Fruit fly (Drosophila melanogaster): ENCODE results near the gene CG31391.

CG31391 gene

dm6 chr3R:10681682-10681962, 23.3 kb downstream of the CG31391 start (continued):
- TF ChIP-seq rib (GFP tag; IDR thresholded peaks at IDR 0.05): peak; percentile 62; the same call in 1 of the 2 replicates
- TF ChIP-seq Abd-B (GFP tag; optimal IDR thresholded peaks at IDR 0.05): no peak
- no peak for TF ChIP-seq CG14710 (tag; optimal IDR thresholded peaks at IDR 0.05)
- peak; percentile 35 for TF ChIP-seq CG9932 (GFP tag; IDR thresholded peaks at IDR 0.05)
- peak; percentile 75 for TF ChIP-seq unpg (GFP tag; optimal IDR thresholded peaks at IDR 0.05)
- TF ChIP-seq ftz-f1 (GFP tag; optimal IDR thresholded peaks at IDR 0.05): no peak
- TF ChIP-seq CG4282 (GFP tag; optimal IDR thresholded peaks at IDR 0.05): no peak
- no peak for TF ChIP-seq Nf-YB (GFP tag; optimal IDR thresholded peaks at IDR 0.05)
- TF ChIP-seq al (GFP tag; IDR thresholded peaks at IDR 0.05): peak; percentile 42; the same call in 1 of the 2 replicates
- TF ChIP-seq CG10209 (GFP tag; optimal IDR thresholded peaks at IDR 0.05): no peak
- peak; percentile 56 for TF ChIP-seq sob (GFP tag; IDR thresholded peaks at IDR 0.05)
- peak; percentile 52 for TF ChIP-seq lmd (GFP tag; IDR thresholded peaks at IDR 0.05)
- no peak for TF ChIP-seq nom (GFP tag; optimal IDR thresholded peaks at IDR 0.05)
- TF ChIP-seq CG18764 (GFP tag; optimal IDR thresholded peaks at IDR 0.05): no peak
- TF ChIP-seq sr (GFP tag; IDR thresholded peaks at IDR 0.05): peak; percentile 75; the same call in 1 of the 3 replicates
- TF ChIP-seq CG6272 (GFP tag; IDR thresholded peaks at IDR 0.05): peak; percentile 32; the same call in 1 of the 2 replicates
- TF ChIP-seq CG14441 (GFP tag; IDR thresholded peaks at IDR 0.05): peak; percentile 74
- TF ChIP-seq CG2116 (GFP tag; optimal IDR thresholded peaks at IDR 0.05): no peak
- TF ChIP-seq Med (GFP tag): peak; percentile 74
- TF ChIP-seq yki (optimal IDR thresholded peaks at IDR 0.05): no peak
- TF ChIP-seq CG4424 (GFP tag; optimal IDR thresholded peaks at IDR 0.05): peak; percentile 25
- TF ChIP-seq CG9817 (tag; optimal IDR thresholded peaks at IDR 0.05): peak; percentile 8
- peak; percentile 7 for TF ChIP-seq CG12391 (tag; optimal IDR thresholded peaks at IDR 0.05)
- TF ChIP-seq CG32767 (GFP tag; IDR thresholded peaks at IDR 0.05): no peak
- TF ChIP-seq CG12744 (GFP tag; optimal IDR thresholded peaks at IDR 0.05): no peak
- TF ChIP-seq Dek (tag; optimal IDR thresholded peaks at IDR 0.05): peak; percentile 1
- TF ChIP-seq CG6689 (GFP tag; IDR thresholded peaks at IDR 0.05): peak; percentile 46; the same call in 1 of the 2 replicates
- TF ChIP-seq tap (tag; optimal IDR thresholded peaks at IDR 0.05): peak; percentile 54
- peak; percentile 59; the same call in 2 of the 3 replicates for TF ChIP-seq tgo (GFP tag; IDR thresholded peaks at IDR 0.05)
- TF ChIP-seq ken (GFP tag; IDR thresholded peaks at IDR 0.05): peak; percentile 51; the same call in 1 of the 3 replicates
- no peak for TF ChIP-seq ham (GFP tag; IDR thresholded peaks at IDR 0.05)
- peak; percentile 11; the same call in 1 of the 2 replicates for TF ChIP-seq wdn (GFP tag; IDR thresholded peaks at IDR 0.05)
- peak; percentile 58; the same call in 1 of the 2 replicates for TF ChIP-seq CG16779 (GFP tag; IDR thresholded peaks at IDR 0.05)
- TF ChIP-seq Nf-YA (GFP tag; IDR thresholded peaks at IDR 0.05): peak; percentile 77
- TF ChIP-seq CG11398 (GFP tag; optimal IDR thresholded peaks at IDR 0.05): no peak
- TF ChIP-seq CG12219 (GFP tag; optimal IDR thresholded peaks at IDR 0.05): peak; percentile 18
- TF ChIP-seq CG4730 (GFP tag; IDR thresholded peaks at IDR 0.05): peak; percentile 50
- no peak for TF ChIP-seq CG17361 (GFP tag; IDR thresholded peaks at IDR 0.05)
- peak; percentile 61 for TF ChIP-seq Drgx (GFP tag; IDR thresholded peaks at IDR 0.05)
- TF ChIP-seq CG7745 (tag; optimal IDR thresholded peaks at IDR 0.05): no peak
- peak; percentile 22 for TF ChIP-seq CG15696 (tag; optimal IDR thresholded peaks at IDR 0.05)
- TF ChIP-seq CG34422 (GFP tag; IDR thresholded peaks at IDR 0.05): peak; percentile 37; the same call in 1 of the 3 replicates
- TF ChIP-seq odd (GFP tag; optimal IDR thresholded peaks at IDR 0.05): no peak
- TF ChIP-seq CG7556 (GFP tag; optimal IDR thresholded peaks at IDR 0.05): no peak
- peak; percentile 37 for TF ChIP-seq Blimp-1 (GFP tag; optimal IDR thresholded peaks at IDR 0.05)
- TF ChIP-seq ssp (GFP tag; IDR thresholded peaks at IDR 0.05): peak; percentile 25; the same call in 1 of the 2 replicates
- peak; percentile 7 for TF ChIP-seq HHEX (GFP tag; optimal IDR thresholded peaks at IDR 0.05)
- TF ChIP-seq H15 (GFP tag; IDR thresholded peaks at IDR 0.05): peak; percentile 74; the same call in 2 of the 3 replicates
- peak; percentile 62 for TF ChIP-seq CG1603 (tag; optimal IDR thresholded peaks at IDR 0.05)
- peak; percentile 28 for TF ChIP-seq fd102C (GFP tag; optimal IDR thresholded peaks at IDR 0.05)
- peak; percentile 75; the same call in 1 of the 3 replicates for TF ChIP-seq gce (GFP tag; IDR thresholded peaks at IDR 0.05)
- TF ChIP-seq CG17186 (GFP tag; optimal IDR thresholded peaks at IDR 0.05): no peak

Measured in whole organism, embryonic.